Worm (Caenorhabditis elegans): ENCODE measurements around the gene K02E11.7.

DNA sequence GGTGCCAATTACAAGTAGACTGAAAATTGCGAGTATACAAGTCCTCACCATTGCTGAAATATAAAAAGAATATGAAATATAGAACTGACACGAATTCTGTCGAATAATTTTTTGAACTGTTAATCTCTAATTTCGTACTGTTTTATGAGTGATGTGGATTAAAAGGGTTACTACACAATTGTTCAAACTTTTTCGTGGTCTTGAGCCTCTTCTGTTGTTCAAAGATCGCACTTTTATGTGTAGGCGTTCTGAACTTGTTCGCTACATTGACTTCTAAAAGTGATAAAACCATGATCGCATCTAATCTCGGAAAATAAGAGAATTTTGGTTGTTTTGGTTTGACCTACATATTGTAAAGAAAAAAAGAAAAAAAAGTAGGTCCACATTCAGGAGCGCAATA, 6.1 kb downstream of the K02E11.7 start, which contains the start of gene K02E11.4:
- TF ChIP-seq W03F9.2 (tag; optimal IDR thresholded peaks at IDR 0.05) = no peak
- no peak for TF ChIP-seq dao-5 (tag; optimal IDR thresholded peaks at IDR 0.05)
